Fruit fly (Drosophila melanogaster): Measurements from ENCODE around the gene CG13284.
A peak's percentile ranks its signal among the peaks of the same experiment; 100 is the strongest.

The CG13284 gene

DNA sequence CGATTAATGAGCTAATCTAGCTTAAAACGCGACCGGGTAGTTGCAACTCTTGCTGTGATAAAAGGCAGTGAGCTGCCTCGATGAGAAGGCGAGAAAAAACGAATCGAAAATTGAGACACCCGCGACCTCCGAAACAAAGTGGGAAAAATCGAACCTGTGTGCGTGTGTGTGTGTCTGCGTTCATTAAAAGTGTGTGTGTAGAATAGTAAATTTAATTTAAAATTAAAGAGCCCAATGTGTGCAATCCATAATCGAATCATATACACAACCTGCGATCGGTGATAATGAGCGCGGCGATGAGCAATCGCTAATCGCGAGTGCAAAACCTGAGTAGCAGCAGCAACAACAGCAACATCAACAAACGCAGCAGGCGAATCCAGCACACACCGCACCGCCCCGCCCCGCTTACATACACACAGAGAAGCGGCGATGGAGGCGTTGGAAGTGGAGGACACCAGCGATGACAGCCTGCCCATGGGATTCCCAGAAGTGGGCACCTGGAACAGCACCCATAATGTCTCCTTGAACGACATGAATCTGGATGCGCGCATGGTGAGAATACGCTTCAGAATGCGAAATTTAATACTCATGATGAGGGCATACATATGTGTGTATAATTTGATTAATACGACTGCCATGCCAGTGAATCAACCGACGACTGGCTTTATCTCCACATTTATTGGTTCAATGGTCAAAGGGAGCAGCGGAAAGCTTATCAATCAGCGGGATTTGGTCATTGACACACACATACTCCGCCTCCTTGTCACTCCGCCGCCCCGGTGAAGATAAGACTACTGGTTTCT is 40.3 kb upstream of the CG13284 start (continued):
- no peak for TF ChIP-seq kay (GFP tag; optimal IDR thresholded peaks at IDR 0.05)
- TF ChIP-seq prd (optimal IDR thresholded peaks at IDR 0.05), result no peak
- TF ChIP-seq prd (GFP tag; IDR thresholded peaks at IDR 0.05), result 0 out of 3 replicates have a peak, but pooled peaks have one; percentile 18
- TF ChIP-seq CG3163 (GFP tag; optimal IDR thresholded peaks at IDR 0.05), result no peak
- no peak for TF ChIP-seq nau (GFP tag; optimal IDR thresholded peaks at IDR 0.05)
- peak; percentile 17; the same call in 1 of the 2 replicates for TF ChIP-seq CG4360 (GFP tag; IDR thresholded peaks at IDR 0.05)
- no peak for TF ChIP-seq lab (GFP tag; optimal IDR thresholded peaks at IDR 0.05)
- TF ChIP-seq chinmo (GFP tag; IDR thresholded peaks at IDR 0.05; ENCODE audit: partially characterized antibody), result peak; percentile 64; the same call in 1 of the 4 replicates
- TF ChIP-seq en (GFP tag; optimal IDR thresholded peaks at IDR 0.05), result no peak
- TF ChIP-seq pho (GFP tag; optimal IDR thresholded peaks at IDR 0.05), result no peak
- no peak for TF ChIP-seq Rfx (GFP tag; IDR thresholded peaks at IDR 0.05)
- TF ChIP-seq Hr78 (GFP tag; optimal IDR thresholded peaks at IDR 0.05), result peak in 1 of 2 experiments; percentile 90
- TF ChIP-seq CG7556 (GFP tag; optimal IDR thresholded peaks at IDR 0.05), result no peak
- TF ChIP-seq Dek (tag; optimal IDR thresholded peaks at IDR 0.05), result no peak
- TF ChIP-seq tna (GFP tag; IDR thresholded peaks at IDR 0.05; ENCODE audit: partially characterized antibody), result no peak
- TF ChIP-seq CG2889 (GFP tag; IDR thresholded peaks at IDR 0.05), result no peak
- TF ChIP-seq wor (GFP tag; IDR thresholded peaks at IDR 0.05), result no peak
- no peak for TF ChIP-seq Dbx (GFP tag; IDR thresholded peaks at IDR 0.05)
- TF ChIP-seq CG17385 (GFP tag; optimal IDR thresholded peaks at IDR 0.05), result no peak
- TF ChIP-seq HHEX (GFP tag; optimal IDR thresholded peaks at IDR 0.05), result no peak
- TF ChIP-seq jumu (GFP tag; optimal IDR thresholded peaks at IDR 0.05), result no peak
- TF ChIP-seq CG30431 (GFP tag; optimal IDR thresholded peaks at IDR 0.05), result no peak
- no peak for TF ChIP-seq CG31441 (GFP tag; IDR thresholded peaks at IDR 0.05)
- no peak for TF ChIP-seq CG1529 (GFP tag; optimal IDR thresholded peaks at IDR 0.05)
- TF ChIP-seq stwl (tag; optimal IDR thresholded peaks at IDR 0.05), result no peak
- TF ChIP-seq dmrt99B (tag; optimal IDR thresholded peaks at IDR 0.05), result no peak
- TF ChIP-seq Tbp (GFP tag; optimal IDR thresholded peaks at IDR 0.05), result no peak
- no peak for TF ChIP-seq CG31388 (GFP tag; optimal IDR thresholded peaks at IDR 0.05)
- TF ChIP-seq crp (GFP tag; optimal IDR thresholded peaks at IDR 0.05), result peak in 1 of 2 experiments; percentile 59
- TF ChIP-seq fd3F (GFP tag; optimal IDR thresholded peaks at IDR 0.05), result no peak
- TF ChIP-seq bowl (GFP tag; IDR thresholded peaks at IDR 0.05), result 0 out of 2 replicates have a peak, but pooled peaks have one; percentile 30
- no peak for TF ChIP-seq CG6791 (GFP tag; IDR thresholded peaks at IDR 0.05; ENCODE audit: partially characterized antibody)

DNA sequence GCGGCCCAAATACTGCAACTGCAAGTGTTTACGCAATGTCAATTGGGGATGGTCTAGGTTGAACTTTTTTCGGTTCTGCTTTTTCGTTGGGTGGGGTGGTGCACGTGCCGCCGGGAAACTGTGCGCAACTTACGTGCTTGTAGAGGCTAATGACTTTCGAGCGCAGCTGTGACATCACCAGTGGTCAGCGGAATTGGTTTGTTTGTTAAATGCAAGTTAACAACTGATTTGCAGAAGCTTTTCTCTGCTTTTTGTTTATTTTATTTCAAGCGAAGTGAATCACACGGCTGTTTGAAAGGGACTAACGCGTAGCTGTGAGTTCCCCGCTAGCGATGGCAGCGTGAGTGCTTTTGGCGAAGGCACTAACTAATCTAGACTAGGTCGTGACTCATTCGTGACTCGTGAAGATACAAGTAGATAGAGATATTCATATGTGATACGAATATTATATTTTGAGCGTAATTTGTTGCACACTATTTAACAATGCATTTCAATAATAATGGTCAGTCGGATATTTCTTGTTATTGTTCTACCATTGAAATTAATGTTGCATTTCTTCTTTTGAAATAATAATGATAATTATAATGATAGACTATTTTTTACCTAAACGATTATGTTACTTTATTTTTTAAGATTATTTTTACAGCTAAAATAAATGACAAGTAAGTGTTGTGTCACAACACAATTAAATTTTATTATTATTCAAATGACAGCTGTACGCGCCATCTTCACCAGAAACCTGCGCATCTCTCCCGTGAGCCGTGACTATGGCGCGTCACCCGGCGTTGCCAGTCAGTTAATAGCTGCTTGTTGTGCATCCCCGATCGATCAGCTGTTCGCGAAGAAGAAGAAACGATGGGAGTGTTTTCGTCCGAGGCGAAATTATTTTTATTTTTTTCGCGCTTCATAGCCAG is 39.4 kb upstream of the CG13284 start, which contains the start of the genes osi and tweek:
Gene osi, minus strand, starts transcription at position 307 of the 914 bp plus-strand sequence.
Gene tweek, plus strand, starts transcription at position 831 of the 914 bp plus-strand sequence.
- TF ChIP-seq CG15601 (tag; optimal IDR thresholded peaks at IDR 0.05) (no peak), CG17802 (tag; optimal IDR thresholded peaks at IDR 0.05) (no peak), CG18619 (GFP tag; optimal IDR thresholded peaks at IDR 0.05) (peak; percentile 59), Asciz (GFP tag; optimal IDR thresholded peaks at IDR 0.05) (no peak), CG14014 (GFP tag; IDR thresholded peaks at IDR 0.05) (no peak), ash1 (GFP tag; optimal IDR thresholded peaks at IDR 0.05) (no peak), bigmax (GFP tag; optimal IDR thresholded peaks at IDR 0.05) (no peak), lola (GFP tag; optimal IDR thresholded peaks at IDR 0.05) (peak in 1 of 3 experiments; percentile 78), CG30403 (GFP tag; optimal IDR thresholded peaks at IDR 0.05) (peak; percentile 87), gcm2 (GFP tag; optimal IDR thresholded peaks at IDR 0.05) (no peak), dmrt11E (tag; optimal IDR thresholded peaks at IDR 0.05) (peak; percentile 66), danr (GFP tag; IDR thresholded peaks at IDR 0.05) (no peak), Neu2 (GFP tag; optimal IDR thresholded peaks at IDR 0.05; ENCODE audit: borderline replicate concordance) (no peak), pan (optimal IDR thresholded peaks at IDR 0.05) (no peak), pan (GFP tag; optimal IDR thresholded peaks at IDR 0.05 in 1 of 2, IDR thresholded peaks at IDR 0.05 in 1 of 2) (no peak), Vsx1 (GFP tag; optimal IDR thresholded peaks at IDR 0.05) (no peak)
